Worm (Caenorhabditis elegans) whole organism, late embryonic: Measurements from ENCODE around the gene dhs-31.
A peak's percentile ranks its signal among the peaks of the same experiment; 100 is the strongest.

Experiments
- C38D4.7 ChIP-seq: fragments of 200-800 bp; sonication (Bioruptor generic); optimal IDR thresholded peaks from 2 replicates; lab custom pipeline; 2018; ENCODE audit warnings: mild to moderate bottlenecking, missing genetic modification characterization, moderate library complexity, missing compliant biosample characterization
- K09A11.1 ChIP-seq: sonication (generic microtip); optimal IDR thresholded peaks from 2 replicates; lab custom pipeline; 2017; ENCODE audit warnings: antibody characterized with exemption, mild to moderate bottlenecking, missing genetic modification characterization, missing compliant biosample characterization; ENCODE audit not compliant: insufficient read depth
- ahr-1 ChIP-seq: sonication (generic microtip); optimal IDR thresholded peaks from 2 replicates; lab custom pipeline; 2016; ENCODE audit warnings: missing genetic modification characterization, missing compliant biosample characterization
- ama-1 ChIP-seq: fragments of 150-350 bp; optimal IDR thresholded peaks from 2 replicates; lab custom pipeline; 2014
- ceh-14 ChIP-seq: sonication (generic microtip); optimal IDR thresholded peaks from 2 replicates; lab custom pipeline; 2016; ENCODE audit warnings: missing genotype, missing genetic modification characterization, missing compliant biosample characterization
- ceh-19 ChIP-seq: fragments of 200-800 bp; sonication (Bioruptor generic); optimal IDR thresholded peaks from 2 replicates; lab custom pipeline; 2018; ENCODE audit warnings: mild to moderate bottlenecking, missing genetic modification characterization, missing compliant biosample characterization
- ceh-2 ChIP-seq: sonication (generic microtip); optimal IDR thresholded peaks from 2 replicates; lab custom pipeline; 2016; ENCODE audit warnings: missing genotype, missing genetic modification characterization, missing compliant biosample characterization
- ceh-22 ChIP-seq: sonication (generic microtip); optimal IDR thresholded peaks from 2 replicates; lab custom pipeline; 2017; ENCODE audit warnings: missing biosample characterization, missing genetic modification characterization
- ceh-24 ChIP-seq: sonication (generic microtip); optimal IDR thresholded peaks from 2 replicates; lab custom pipeline; 2016; ENCODE audit warnings: mild to moderate bottlenecking, missing genetic modification characterization, missing compliant biosample characterization
- ceh-30 ChIP-seq: fragments of 150-350 bp; optimal IDR thresholded peaks from 2 replicates; lab custom pipeline; 2014; ENCODE audit warnings: missing biosample characterization, missing genetic modification characterization
- ceh-31 ChIP-seq: sonication (generic microtip); optimal IDR thresholded peaks from 2 replicates; lab custom pipeline; 2016; ENCODE audit warnings: missing genetic modification characterization, missing compliant biosample characterization
- ceh-48 ChIP-seq: sonication (generic microtip); optimal IDR thresholded peaks from 2 replicates; lab custom pipeline; 2016; ENCODE audit warnings: missing genetic modification characterization, inconsistent platforms, missing compliant biosample characterization
- ceh-6 ChIP-seq: fragments of 200-800 bp; sonication (Bioruptor generic); optimal IDR thresholded peaks from 2 replicates; lab custom pipeline; 2018; ENCODE audit warnings: mild to moderate bottlenecking, missing genetic modification characterization, missing compliant biosample characterization
- che-1 ChIP-seq: sonication (generic microtip); optimal IDR thresholded peaks from 2 replicates; lab custom pipeline; 2016; ENCODE audit warnings: mild to moderate bottlenecking, missing genetic modification characterization, missing compliant biosample characterization
- elt-2 ChIP-seq: sonication (generic microtip); optimal IDR thresholded peaks from 2 replicates; lab custom pipeline; 2016; ENCODE audit warnings: missing genetic modification reagents, missing genetic modification characterization, missing compliant biosample characterization
- ets-4 ChIP-seq: sonication (generic microtip); optimal IDR thresholded peaks from 2 replicates; lab custom pipeline; 2016; ENCODE audit warnings: missing genetic modification characterization, missing compliant biosample characterization
- eyg-1 ChIP-seq: sonication (generic microtip); optimal IDR thresholded peaks from 2 replicates; lab custom pipeline; 2016; ENCODE audit warnings: missing genotype, missing genetic modification characterization, missing compliant biosample characterization
- gmeb-2 ChIP-seq: sonication (generic microtip); optimal IDR thresholded peaks from 2 replicates; lab custom pipeline; 2016; ENCODE audit warnings: missing genetic modification characterization, inconsistent platforms, missing compliant biosample characterization
- hlh-13 ChIP-seq: fragments of 200-800 bp; sonication (Bioruptor generic); optimal IDR thresholded peaks from 2 replicates; lab custom pipeline; 2018; ENCODE audit warnings: mild to moderate bottlenecking, missing genetic modification characterization, missing compliant biosample characterization
- hlh-15 ChIP-seq: sonication (generic microtip); optimal IDR thresholded peaks from 2 replicates; lab custom pipeline; 2016; ENCODE audit warnings: missing genetic modification characterization, missing compliant biosample characterization
- hlh-6 ChIP-seq: sonication (generic microtip); optimal IDR thresholded peaks from 2 replicates; lab custom pipeline; 2016; ENCODE audit warnings: missing genotype, missing genetic modification characterization, missing compliant biosample characterization
- hlh-8 ChIP-seq: sonication (generic microtip); optimal IDR thresholded peaks from 2 replicates; lab custom pipeline; 2016; ENCODE audit warnings: missing genotype, missing genetic modification characterization, missing compliant biosample characterization
- lin-11 ChIP-seq: fragments of 200-800 bp; sonication (Bioruptor generic); optimal IDR thresholded peaks from 2 replicates; lab custom pipeline; 2018; ENCODE audit warnings: mild to moderate bottlenecking, missing genetic modification characterization, missing compliant biosample characterization
- mec-3 ChIP-seq: sonication (generic microtip); optimal IDR thresholded peaks from 2 replicates; lab custom pipeline; 2016; ENCODE audit warnings: borderline replicate concordance, missing genetic modification characterization, missing compliant biosample characterization
- nfya-1 ChIP-seq: sonication (generic microtip); optimal IDR thresholded peaks from 2 replicates; lab custom pipeline; 2017; ENCODE audit warnings: missing genetic modification characterization, mild to moderate bottlenecking, missing compliant biosample characterization, antibody characterized with exemption, moderate library complexity
- nhr-11 ChIP-seq: fragments of 150-350 bp; optimal IDR thresholded peaks from 2 replicates; lab custom pipeline; 2014; ENCODE audit warnings: missing biosample characterization, missing genetic modification characterization
- pqm-1 ChIP-seq: sonication (generic microtip); optimal IDR thresholded peaks from 2 replicates; lab custom pipeline; 2016; ENCODE audit warnings: missing genetic modification characterization, missing compliant biosample characterization
- pros-1 ChIP-seq: fragments of 150-350 bp; optimal IDR thresholded peaks from 2 replicates; lab custom pipeline; 2014; ENCODE audit warnings: missing biosample characterization, missing genetic modification reagents, missing genetic modification characterization
- ref-2 ChIP-seq: sonication (generic microtip); optimal IDR thresholded peaks from 2 replicates; lab custom pipeline; 2016; ENCODE audit warnings: missing genetic modification characterization, missing compliant biosample characterization
- rnt-1 ChIP-seq: sonication (generic microtip); optimal IDR thresholded peaks from 2 replicates; lab custom pipeline; 2016; ENCODE audit warnings: missing genetic modification characterization, missing compliant biosample characterization
- sox-4 ChIP-seq: sonication (generic microtip); optimal IDR thresholded peaks from 2 replicates; lab custom pipeline; 2017; ENCODE audit warnings: mild to moderate bottlenecking, missing genetic modification characterization, inconsistent platforms, missing compliant biosample characterization
- syd-9 ChIP-seq: sonication (generic microtip); optimal IDR thresholded peaks from 2 replicates; lab custom pipeline; 2016; ENCODE audit warnings: mild to moderate bottlenecking, missing genetic modification characterization, moderate library complexity, missing compliant biosample characterization
- tbx-2 ChIP-seq: sonication (generic microtip); optimal IDR thresholded peaks from 2 replicates; lab custom pipeline; 2016; ENCODE audit warnings: missing genetic modification characterization, missing compliant biosample characterization
- tbx-7 ChIP-seq: sonication (generic microtip); optimal IDR thresholded peaks from 2 replicates; lab custom pipeline; 2016; ENCODE audit warnings: missing genotype, missing genetic modification characterization, missing compliant biosample characterization
- unc-55 ChIP-seq: sonication (generic microtip); optimal IDR thresholded peaks from 2 replicates; lab custom pipeline; 2017; ENCODE audit warnings: missing biosample characterization, missing genetic modification reagents, missing genetic modification characterization
- unc-86 ChIP-seq: sonication (generic microtip); optimal IDR thresholded peaks from 2 replicates; lab custom pipeline; 2016; ENCODE audit warnings: missing genetic modification characterization, missing compliant biosample characterization
- ztf-16 ChIP-seq: sonication (generic microtip); optimal IDR thresholded peaks from 2 replicates; lab custom pipeline; 2017; ENCODE audit warnings: missing genetic modification characterization, missing compliant biosample characterization

Gene dhs-31

ce11 chrIV:10001748-10002147 is 39.0 kb downstream of the dhs-31 start, which contains the start of gene C47E12.3:
Gene C47E12.3 (minus strand): TSS chrIV:10001848.
- TF ChIP-seq ceh-6 (GFP tag; lab: Kevin White, UChicago): no peak
- TF ChIP-seq hlh-6 (tag; lab: Kevin White, UChicago): no peak
- no peak for TF ChIP-seq ama-1
- TF ChIP-seq ahr-1 (tag; lab: Kevin White, UChicago): no peak
- no peak for TF ChIP-seq rnt-1 (tag; lab: Kevin White, UChicago)
- TF ChIP-seq ceh-22: no peak
- TF ChIP-seq nhr-11: no peak
- TF ChIP-seq, all 69 proteins: peak for 0

- no peak for TF ChIP-seq ref-2
- no peak for TF ChIP-seq ceh-6 (GFP tag; lab: Kevin White, UChicago)
- peak; percentile 6 for TF ChIP-seq elt-2 (tag; lab: Kevin White, UChicago)
- TF ChIP-seq ceh-31 (tag; lab: Kevin White, UChicago): no peak
- TF ChIP-seq lin-11 (tag; lab: Kevin White, UChicago): no peak
These were observed 42.0 kb downstream of the dhs-31 start, which contains the start of gene pyp-1 for ce11 chrIV:9998487-9999218. Gene pyp-1 (minus strand): TSS chrIV:9998925.

- TF ChIP-seq eyg-1 (tag; lab: Kevin White, UChicago) (no peak), hlh-8 (tag; lab: Kevin White, UChicago) (no peak), ceh-31 (tag; lab: Kevin White, UChicago) (no peak), ceh-2 (tag; lab: Kevin White, UChicago) (no peak), ceh-24 (tag; lab: Kevin White, UChicago) (no peak), tbx-2 (tag; lab: Kevin White, UChicago) (no peak), hlh-6 (tag; lab: Kevin White, UChicago) (no peak), hlh-15 (tag; lab: Kevin White, UChicago) (no peak), mec-3 (tag; lab: Kevin White, UChicago) (no peak), ceh-14 (tag; lab: Kevin White, UChicago) (no peak), unc-86 (tag; lab: Kevin White, UChicago) (no peak), C38D4.7 (GFP tag; lab: Kevin White, UChicago) (no peak), ceh-48 (tag; lab: Kevin White, UChicago) (no peak), pqm-1 (tag; lab: Kevin White, UChicago) (no peak), ceh-30 (no peak)
These were observed 45.8 kb downstream of the dhs-31 start, which contains the start of gene uba-1 for ce11 chrIV:9994895-9995394. Gene uba-1 (minus strand): TSS chrIV:9994945.

- TF ChIP-seq pros-1 (tag; lab: Kevin White, UChicago) (no peak), nfya-1 (tag; lab: Kevin White, UChicago) (no peak), ets-4 (tag; lab: Kevin White, UChicago) (no peak), hlh-13 (GFP tag; lab: Kevin White, UChicago) (no peak), eyg-1 (tag; lab: Kevin White, UChicago) (no peak), che-1 (tag; lab: Kevin White, UChicago) (no peak), ceh-19 (no peak), gmeb-2 (tag; lab: Kevin White, UChicago) (no peak), C38D4.7 (GFP tag; lab: Kevin White, UChicago) (no peak), sox-4 (tag; lab: Kevin White, UChicago) (no peak), unc-55 (GFP tag; lab: Kevin White, UChicago) (no peak), ceh-31 (tag; lab: Kevin White, UChicago) (no peak), rnt-1 (tag; lab: Kevin White, UChicago) (no peak), ztf-16 (tag; lab: Kevin White, UChicago) (no peak), K09A11.1 (no peak), mec-3 (tag; lab: Kevin White, UChicago) (no peak), tbx-7 (tag; lab: Kevin White, UChicago) (no peak), ceh-6 (GFP tag; lab: Kevin White, UChicago) (no peak), syd-9 (no peak)
These were observed 47.1 kb downstream of the dhs-31 start for ce11 chrIV:9993403-9994132.
